Worm (Caenorhabditis elegans) whole organism, L3 larva: ENCODE results near the gene ttbk-3.

Source experiments
- daf-12 ChIP-seq: fragments of 150-350 bp; optimal IDR thresholded peaks from 2 replicates; lab custom pipeline; 2014; ENCODE audit warnings: missing biosample characterization, missing genetic modification reagents, missing genetic modification characterization
- mdl-1 ChIP-seq: fragments of 150-350 bp; optimal IDR thresholded peaks from 2 replicates; lab custom pipeline; 2014; ENCODE audit warnings: missing biosample characterization, missing genetic modification characterization
- nhr-11 ChIP-seq: fragments of 150-350 bp; optimal IDR thresholded peaks from 2 replicates; lab custom pipeline; 2014; ENCODE audit warnings: missing biosample characterization, missing genetic modification characterization
- nhr-77 ChIP-seq: fragments of 150-350 bp; optimal IDR thresholded peaks from 2 replicates; lab custom pipeline; 2014; ENCODE audit warnings: missing biosample characterization, missing genetic modification characterization
- pha-4 ChIP-seq: fragments of 150-350 bp; optimal IDR thresholded peaks from 2 replicates; lab custom pipeline; 2014; ENCODE audit warnings: missing biosample characterization, missing genetic modification reagents, missing genetic modification characterization
- unc-62 ChIP-seq: fragments of 150-350 bp; sonication (generic microtip); optimal IDR thresholded peaks from 4 replicates; lab custom pipeline; 2014; ENCODE audit warnings: missing biosample characterization, missing genetic modification reagents, missing genetic modification characterization
- ztf-4 ChIP-seq: fragments of 150-350 bp; optimal IDR thresholded peaks from 2 replicates; lab custom pipeline; 2014; ENCODE audit warnings: missing biosample characterization, missing genetic modification characterization

DNA sequence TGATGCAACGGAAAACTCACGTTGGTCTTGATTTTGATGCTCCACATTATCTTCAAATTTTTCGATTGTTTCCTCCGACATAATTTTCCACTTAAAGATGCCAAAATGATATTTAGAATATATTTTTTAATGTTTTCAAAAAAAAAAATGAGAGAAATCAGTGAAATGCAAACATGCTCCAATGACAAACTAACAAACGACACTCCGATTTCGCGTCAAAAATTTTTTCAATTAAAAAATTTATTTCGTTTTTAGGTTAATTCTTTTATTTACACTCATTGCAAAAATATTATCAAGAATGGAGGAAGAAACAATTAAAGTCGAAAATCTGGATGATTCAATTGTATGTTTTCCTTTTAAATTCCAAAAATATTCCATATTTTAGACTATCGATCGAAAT lies 42.3 kb upstream of the ttbk-3 start, which contains the start of the genes trmt-10A and F25H8.2:
- TF ChIP-seq ztf-4 (tag; lab: Kevin White, UChicago) = no peak
- no peak for TF ChIP-seq unc-62 (GFP tag; lab: Kevin White, UChicago)
- TF ChIP-seq nhr-11 (tag; lab: Kevin White, UChicago) = no peak
- peak; percentile 84 for TF ChIP-seq pha-4 (tag; lab: Kevin White, UChicago)
- no peak for TF ChIP-seq nhr-77 (tag; lab: Kevin White, UChicago)
- no peak for TF ChIP-seq daf-12
- no peak for TF ChIP-seq mdl-1
